Worm (Caenorhabditis elegans) whole organism, late embryonic: ENCODE measurements around the gene atp-4.

Experiments used
- K09A11.1 ChIP-seq: sonication (generic microtip); optimal IDR thresholded peaks from 2 replicates; lab custom pipeline; 2017; ENCODE audit warnings: antibody characterized with exemption, mild to moderate bottlenecking, missing genetic modification characterization, missing compliant biosample characterization; ENCODE audit not compliant: insufficient read depth
- T23F11.4 ChIP-seq: fragments of 200-800 bp; sonication (Bioruptor generic); optimal IDR thresholded peaks from 2 replicates; lab custom pipeline; 2018; ENCODE audit warnings: mild to moderate bottlenecking, missing genetic modification characterization, missing compliant biosample characterization
- ceh-14 ChIP-seq: sonication (generic microtip); optimal IDR thresholded peaks from 2 replicates; lab custom pipeline; 2016; ENCODE audit warnings: missing genotype, missing genetic modification characterization, missing compliant biosample characterization
- ceh-24 ChIP-seq: sonication (generic microtip); optimal IDR thresholded peaks from 2 replicates; lab custom pipeline; 2016; ENCODE audit warnings: mild to moderate bottlenecking, missing genetic modification characterization, missing compliant biosample characterization
- hlh-15 ChIP-seq: sonication (generic microtip); optimal IDR thresholded peaks from 2 replicates; lab custom pipeline; 2016; ENCODE audit warnings: missing genetic modification characterization, missing compliant biosample characterization
- nhr-11 ChIP-seq: fragments of 150-350 bp; optimal IDR thresholded peaks from 2 replicates; lab custom pipeline; 2014; ENCODE audit warnings: missing biosample characterization, missing genetic modification characterization
- pag-3 ChIP-seq: sonication (generic microtip); optimal IDR thresholded peaks from 2 replicates; lab custom pipeline; 2016; ENCODE audit warnings: missing compliant biosample characterization, missing genetic modification characterization, borderline replicate concordance
- ref-2 ChIP-seq: sonication (generic microtip); optimal IDR thresholded peaks from 2 replicates; lab custom pipeline; 2016; ENCODE audit warnings: missing genetic modification characterization, missing compliant biosample characterization
- sdc-2 ChIP-seq: sonication (generic microtip); optimal IDR thresholded peaks from 2 replicates; lab custom pipeline; 2016; ENCODE audit warnings: missing genotype, missing genetic modification characterization, missing compliant biosample characterization

DNA sequence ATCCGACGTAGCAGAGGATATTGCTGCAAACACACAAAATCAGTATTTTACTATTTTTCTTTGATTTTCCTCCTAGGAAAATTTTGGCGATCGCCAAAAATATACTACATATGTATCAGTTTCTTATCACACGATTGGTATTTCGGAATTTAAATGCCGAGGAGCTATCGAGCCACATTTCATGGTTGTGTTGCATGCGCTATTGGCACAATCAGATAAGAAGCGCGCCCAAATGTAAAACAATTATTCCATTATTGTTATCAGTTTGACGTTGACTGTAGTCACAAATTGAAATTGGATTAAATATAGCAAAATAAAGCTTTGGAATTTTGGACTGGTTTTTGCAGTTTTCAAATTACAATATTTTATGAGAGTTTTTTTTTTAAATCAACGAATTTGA, 28.0 kb downstream of the atp-4 start:
- TF ChIP-seq hlh-15 (tag; lab: Kevin White, UChicago): no peak
- TF ChIP-seq sdc-2 (tag; lab: Kevin White, UChicago): no peak
- TF ChIP-seq ceh-14 (tag; lab: Kevin White, UChicago): no peak
- TF ChIP-seq ceh-24 (tag; lab: Kevin White, UChicago): no peak
- no peak for TF ChIP-seq nhr-11 (tag; lab: Kevin White, UChicago)
- no peak for TF ChIP-seq pag-3 (tag; lab: Kevin White, UChicago)
- TF ChIP-seq T23F11.4 (GFP tag; lab: Kevin White, UChicago): no peak
- TF ChIP-seq ref-2 (tag; lab: Kevin White, UChicago): no peak
- TF ChIP-seq K09A11.1: no peak
